Worm (Caenorhabditis elegans): Measurements from ENCODE around the gene eat-20.

- TF ChIP-seq ztf-3 (GFP tag; optimal IDR thresholded peaks at IDR 0.05) = no peak
- TF ChIP-seq B0035.1 (tag; optimal IDR thresholded peaks at IDR 0.05) = no peak
- no peak for TF ChIP-seq rpc-1 (optimal IDR thresholded peaks at IDR 0.05)
- no peak for TF ChIP-seq rpc-1 (tag; optimal IDR thresholded peaks at IDR 0.05)
- no peak for TF ChIP-seq cebp-2 (GFP tag; IDR thresholded peaks at IDR 0.05)
- no peak for TF ChIP-seq unc-62 (GFP tag; optimal IDR thresholded peaks at IDR 0.05)
- TF ChIP-seq repo-1 (tag; optimal IDR thresholded peaks at IDR 0.05) = no peak
- no peak for TF ChIP-seq efl-1 (GFP tag; optimal IDR thresholded peaks at IDR 0.05)
- no peak for TF ChIP-seq tbp1 (GFP tag; optimal IDR thresholded peaks at IDR 0.05)
- TF ChIP-seq attf-3 (GFP tag; conservative IDR thresholded peaks at IDR 0.05) = no peak
- TF ChIP-seq ccch-3 (GFP tag; optimal IDR thresholded peaks at IDR 0.05) = no peak
- no peak for TF ChIP-seq nfya-1 (tag; optimal IDR thresholded peaks at IDR 0.05; ENCODE audit: borderline replicate concordance, insufficient read depth)
- TF ChIP-seq Y56A3A.18 (GFP tag; IDR thresholded peaks at IDR 0.05) = no peak
- no peak for TF ChIP-seq K11D2.4 (GFP tag; IDR thresholded peaks at IDR 0.05)
- TF ChIP-seq F49E8.2 (tag; optimal IDR thresholded peaks at IDR 0.05; ENCODE audit: insufficient read depth) = no peak
These were observed 42.4 kb downstream of the eat-20 start for ce11 chrX:15552024-15552769.
